Worm (Caenorhabditis elegans): ENCODE results near the gene T01G1.4.

- TF ChIP-seq nhr-47 (tag; optimal IDR thresholded peaks at IDR 0.05) (no peak), lsy-2 (tag; optimal IDR thresholded peaks at IDR 0.05) (no peak), efl-1 (optimal IDR thresholded peaks at IDR 0.05) (no peak), efl-1 (GFP tag; optimal IDR thresholded peaks at IDR 0.05 in 1 of 2) (no peak), nhr-71 (tag; optimal IDR thresholded peaks at IDR 0.05) (no peak), nhr-76 (tag; optimal IDR thresholded peaks at IDR 0.05) (no peak)
Observed at ce11 chrIV:11323666-11324065, 37.6 kb downstream of the T01G1.4 start.
